Worm (Caenorhabditis elegans): ENCODE data around the gene C32D5.7.

Gene C32D5.7

ce11 chrII:6328672-6329071 lies 11.2 kb downstream of the C32D5.7 start:
- TF ChIP-seq elt-3 (tag; optimal IDR thresholded peaks at IDR 0.05), result no peak
- TF ChIP-seq cnd-1 (tag; optimal IDR thresholded peaks at IDR 0.05), result no peak
- no peak for TF ChIP-seq blmp-1 (tag; optimal IDR thresholded peaks at IDR 0.05)
- TF ChIP-seq mls-2 (tag; optimal IDR thresholded peaks at IDR 0.05), result no peak
- TF ChIP-seq snpc-4 (tag; optimal IDR thresholded peaks at IDR 0.05), result no peak
- no peak for TF ChIP-seq mep-1 (tag; optimal IDR thresholded peaks at IDR 0.05)
- TF ChIP-seq flh-1 (GFP tag; optimal IDR thresholded peaks at IDR 0.05), result no peak
- no peak for TF ChIP-seq elt-1 (tag; optimal IDR thresholded peaks at IDR 0.05; ENCODE audit: borderline replicate concordance, insufficient read depth)
- TF ChIP-seq ceh-83 (GFP tag; optimal IDR thresholded peaks at IDR 0.05), result no peak
- TF ChIP-seq pha-4 (tag; optimal IDR thresholded peaks at IDR 0.05), result no peak
- no peak for TF ChIP-seq hlh-1 (tag; optimal IDR thresholded peaks at IDR 0.05)
- TF ChIP-seq lsy-2 (tag; optimal IDR thresholded peaks at IDR 0.05), result no peak
- no peak for TF ChIP-seq unc-120 (tag; optimal IDR thresholded peaks at IDR 0.05; ENCODE audit: poor library complexity, severe bottlenecking)
- no peak for TF ChIP-seq unc-62 (GFP tag; optimal IDR thresholded peaks at IDR 0.05)
- TF ChIP-seq ceh-39 (tag; optimal IDR thresholded peaks at IDR 0.05), result no peak
- no peak for TF ChIP-seq ztf-11 (tag; optimal IDR thresholded peaks at IDR 0.05)
- no peak for TF ChIP-seq nhr-28 (tag; optimal IDR thresholded peaks at IDR 0.05)
- no peak for TF ChIP-seq ces-1 (GFP tag; optimal IDR thresholded peaks at IDR 0.05)
- TF ChIP-seq M03D4.4 (tag; optimal IDR thresholded peaks at IDR 0.05), result no peak

- TF ChIP-seq nhr-2 (tag; optimal IDR thresholded peaks at IDR 0.05) (no peak), pha-4 (tag; optimal IDR thresholded peaks at IDR 0.05) (no peak), nhr-76 (tag; optimal IDR thresholded peaks at IDR 0.05) (no peak), lsy-2 (tag; optimal IDR thresholded peaks at IDR 0.05) (no peak), lin-32 (GFP tag; optimal IDR thresholded peaks at IDR 0.05) (no peak), elt-1 (tag; optimal IDR thresholded peaks at IDR 0.05; ENCODE audit: borderline replicate concordance, insufficient read depth) (no peak), flh-1 (GFP tag; optimal IDR thresholded peaks at IDR 0.05) (no peak), ceh-43 (GFP tag; optimal IDR thresholded peaks at IDR 0.05) (no peak), M03D4.4 (tag; optimal IDR thresholded peaks at IDR 0.05) (no peak), lin-13 (tag; optimal IDR thresholded peaks at IDR 0.05) (no peak), sem-2 (GFP tag; optimal IDR thresholded peaks at IDR 0.05) (no peak), nhr-28 (tag; optimal IDR thresholded peaks at IDR 0.05) (no peak), nhr-237 (tag; optimal IDR thresholded peaks at IDR 0.05) (no peak), nhr-12 (tag; optimal IDR thresholded peaks at IDR 0.05) (no peak), blmp-1 (tag; optimal IDR thresholded peaks at IDR 0.05) (no peak), mep-1 (tag; optimal IDR thresholded peaks at IDR 0.05) (no peak), unc-39 (tag; optimal IDR thresholded peaks at IDR 0.05) (no peak), snpc-4 (tag; optimal IDR thresholded peaks at IDR 0.05) (no peak), hlh-1 (tag; optimal IDR thresholded peaks at IDR 0.05) (no peak)
These were observed 12.5 kb downstream of the C32D5.7 start for ce11 chrII:6327317-6327716.

- TF ChIP-seq zip-8 (tag; optimal IDR thresholded peaks at IDR 0.05) (no peak), unc-120 (tag; optimal IDR thresholded peaks at IDR 0.05; ENCODE audit: poor library complexity, severe bottlenecking) (no peak), ceh-39 (tag; optimal IDR thresholded peaks at IDR 0.05) (no peak), drap-1 (GFP tag; optimal IDR thresholded peaks at IDR 0.05) (no peak), mls-2 (tag; optimal IDR thresholded peaks at IDR 0.05) (no peak)
These were observed 15.8 kb downstream of the C32D5.7 start, which contains the start of gene sma-6 for ce11 chrII:6324086-6324485. TSS of gene sma-6 (plus strand) at chrII:6324484.

ce11 chrII:6322979-6323378 lies 16.9 kb downstream of the C32D5.7 start, which contains the start of gene C32D5.4:
TSS of gene C32D5.4 (minus strand) at chrII:6323079.
- TF ChIP-seq ham-2 (GFP tag; optimal IDR thresholded peaks at IDR 0.05) (no peak), blmp-1 (tag; optimal IDR thresholded peaks at IDR 0.05) (no peak), ztf-11 (tag; optimal IDR thresholded peaks at IDR 0.05) (no peak), elt-3 (tag; optimal IDR thresholded peaks at IDR 0.05) (no peak), mls-2 (tag; optimal IDR thresholded peaks at IDR 0.05) (no peak), tbx-8 (GFP tag; optimal IDR thresholded peaks at IDR 0.05) (no peak), nhr-2 (tag; optimal IDR thresholded peaks at IDR 0.05) (no peak), ces-1 (GFP tag; optimal IDR thresholded peaks at IDR 0.05) (no peak), hlh-1 (tag; optimal IDR thresholded peaks at IDR 0.05) (no peak), nhr-28 (tag; optimal IDR thresholded peaks at IDR 0.05) (no peak), flh-1 (GFP tag; optimal IDR thresholded peaks at IDR 0.05) (no peak), elt-1 (tag; optimal IDR thresholded peaks at IDR 0.05; ENCODE audit: borderline replicate concordance, insufficient read depth) (no peak), nhr-76 (tag; optimal IDR thresholded peaks at IDR 0.05) (no peak)

ce11 chrII:6322081-6322480 lies 17.8 kb downstream of the C32D5.7 start:
- no peak for TF ChIP-seq unc-39 (tag; optimal IDR thresholded peaks at IDR 0.05)
- TF ChIP-seq sptf-1 (tag; optimal IDR thresholded peaks at IDR 0.05), result no peak
- no peak for TF ChIP-seq nhr-2 (tag; optimal IDR thresholded peaks at IDR 0.05)
- TF ChIP-seq mls-2 (tag; optimal IDR thresholded peaks at IDR 0.05), result no peak
- no peak for TF ChIP-seq lin-13 (tag; optimal IDR thresholded peaks at IDR 0.05)
- TF ChIP-seq sem-2 (GFP tag; optimal IDR thresholded peaks at IDR 0.05), result no peak
- TF ChIP-seq tbx-8 (GFP tag; optimal IDR thresholded peaks at IDR 0.05), result no peak
- TF ChIP-seq nhr-12 (tag; optimal IDR thresholded peaks at IDR 0.05), result no peak
- TF ChIP-seq drap-1 (GFP tag; optimal IDR thresholded peaks at IDR 0.05), result no peak
- no peak for TF ChIP-seq blmp-1 (tag; optimal IDR thresholded peaks at IDR 0.05)
- TF ChIP-seq unc-62 (GFP tag; optimal IDR thresholded peaks at IDR 0.05), result no peak
- TF ChIP-seq lsy-2 (tag; optimal IDR thresholded peaks at IDR 0.05), result no peak
- no peak for TF ChIP-seq elt-1 (tag; optimal IDR thresholded peaks at IDR 0.05; ENCODE audit: borderline replicate concordance, insufficient read depth)
- no peak for TF ChIP-seq hlh-1 (tag; optimal IDR thresholded peaks at IDR 0.05)
- no peak for TF ChIP-seq M03D4.4 (tag; optimal IDR thresholded peaks at IDR 0.05)
- no peak for TF ChIP-seq flh-1 (GFP tag; optimal IDR thresholded peaks at IDR 0.05)
- TF ChIP-seq ztf-11 (tag; optimal IDR thresholded peaks at IDR 0.05), result no peak
